Worm (Caenorhabditis elegans): ENCODE data around the gene K09F6.11.
A peak's percentile ranks its signal among the peaks of the same experiment; 100 is the strongest.

Gene K09F6.11

DNA sequence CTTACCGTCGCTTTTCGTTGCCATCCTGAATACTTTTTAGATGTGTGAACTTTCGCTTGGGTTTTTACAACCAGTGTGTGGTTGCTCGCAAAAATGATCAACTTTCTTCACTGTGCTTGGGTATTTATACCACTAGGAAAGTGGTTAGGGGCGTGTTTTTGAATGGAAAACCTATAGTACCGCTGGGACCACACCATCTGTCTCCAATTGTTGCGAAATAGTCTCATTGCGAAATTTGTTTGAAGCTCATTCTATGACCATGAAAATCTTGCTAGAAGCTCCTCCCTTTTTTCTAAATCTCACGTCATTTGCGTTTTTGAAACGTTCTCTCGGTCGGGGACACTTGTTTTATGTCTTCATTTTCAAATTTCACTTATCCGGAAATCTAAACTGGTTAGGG, 8.9 kb downstream of the K09F6.11 start, which contains the start of the genes K09F6.10 and K09F6.13:
Gene K09F6.10, minus strand, starts transcription at position 86 of the 400 bp plus-strand sequence.
Gene K09F6.13, plus strand, starts transcription at position 317 of the 400 bp plus-strand sequence.
- TF ChIP-seq sem-2 (GFP tag; optimal IDR thresholded peaks at IDR 0.05) (no peak), cnd-1 (tag; optimal IDR thresholded peaks at IDR 0.05) (no peak), ceh-43 (GFP tag; optimal IDR thresholded peaks at IDR 0.05) (no peak), unc-39 (tag; optimal IDR thresholded peaks at IDR 0.05) (no peak), ceh-83 (GFP tag; optimal IDR thresholded peaks at IDR 0.05) (no peak), blmp-1 (tag; optimal IDR thresholded peaks at IDR 0.05) (no peak), unc-62 (GFP tag; optimal IDR thresholded peaks at IDR 0.05) (no peak), snpc-4 (tag; optimal IDR thresholded peaks at IDR 0.05) (no peak), ces-1 (GFP tag; optimal IDR thresholded peaks at IDR 0.05) (no peak), M03D4.4 (tag; optimal IDR thresholded peaks at IDR 0.05) (no peak), flh-1 (GFP tag; optimal IDR thresholded peaks at IDR 0.05) (no peak), tbx-8 (GFP tag; optimal IDR thresholded peaks at IDR 0.05) (no peak), nhr-28 (tag; optimal IDR thresholded peaks at IDR 0.05) (no peak), bed-3 (GFP tag; optimal IDR thresholded peaks at IDR 0.05) (no peak), lin-13 (tag; optimal IDR thresholded peaks at IDR 0.05) (no peak)

DNA sequence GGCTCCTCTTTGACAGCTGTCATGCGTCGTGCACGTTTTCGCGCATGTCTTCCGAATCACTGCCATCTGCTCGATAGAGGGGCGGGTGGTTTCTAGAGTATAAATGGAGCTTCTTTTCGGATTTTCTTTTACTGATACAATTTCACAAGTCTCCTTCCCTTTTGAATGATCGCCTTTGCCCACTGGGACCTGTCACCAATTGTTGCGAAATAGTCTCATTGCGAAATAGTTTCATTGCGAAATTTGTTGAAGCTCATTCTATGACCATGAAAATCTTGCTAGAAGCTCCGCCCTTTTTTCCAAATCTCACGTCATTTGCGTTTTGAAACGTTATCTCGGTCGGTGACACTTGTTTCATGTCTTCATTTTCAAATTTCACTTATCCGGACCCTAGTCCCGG, 9.5 kb downstream of the K09F6.11 start:
- TF ChIP-seq unc-62 (GFP tag; optimal IDR thresholded peaks at IDR 0.05): no peak
- no peak for TF ChIP-seq ces-1 (GFP tag; optimal IDR thresholded peaks at IDR 0.05)
- peak; percentile 19 for TF ChIP-seq lin-32 (GFP tag; optimal IDR thresholded peaks at IDR 0.05)
- TF ChIP-seq drap-1 (GFP tag; optimal IDR thresholded peaks at IDR 0.05): no peak
- no peak for TF ChIP-seq nhr-237 (tag; optimal IDR thresholded peaks at IDR 0.05)

DNA sequence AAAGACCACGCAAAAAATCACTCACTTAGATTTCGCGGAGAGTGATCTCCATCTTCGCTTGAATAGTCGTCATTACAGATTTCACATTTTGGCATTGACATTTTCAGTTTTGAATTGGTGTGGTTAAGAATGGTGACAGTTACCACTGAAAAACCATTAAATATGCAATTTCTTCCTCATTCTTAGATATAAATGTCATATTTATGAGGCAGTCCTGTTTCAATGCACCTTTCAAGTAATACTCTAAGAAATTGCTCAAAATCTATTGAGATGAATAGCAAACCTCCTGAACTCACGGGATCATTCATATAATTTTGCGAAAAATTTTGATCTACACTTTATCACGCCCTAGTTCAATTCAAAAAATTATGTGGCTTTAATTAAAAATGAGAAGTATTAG, 12.1 kb downstream of the K09F6.11 start, which contains the start of gene K09F6.7:
Gene K09F6.7, minus strand, starts transcription at position 101 of the 400 bp plus-strand sequence.
- TF ChIP-seq ham-2 (GFP tag; optimal IDR thresholded peaks at IDR 0.05): no peak
- no peak for TF ChIP-seq drap-1 (GFP tag; optimal IDR thresholded peaks at IDR 0.05)
- no peak for TF ChIP-seq hlh-1 (tag; optimal IDR thresholded peaks at IDR 0.05)
- no peak for TF ChIP-seq pha-4 (tag; optimal IDR thresholded peaks at IDR 0.05)
- TF ChIP-seq lin-32 (GFP tag; optimal IDR thresholded peaks at IDR 0.05): no peak
- TF ChIP-seq M03D4.4 (tag; optimal IDR thresholded peaks at IDR 0.05): no peak
- TF ChIP-seq lin-13 (tag; optimal IDR thresholded peaks at IDR 0.05): no peak
- no peak for TF ChIP-seq unc-39 (tag; optimal IDR thresholded peaks at IDR 0.05)
- no peak for TF ChIP-seq nhr-237 (tag; optimal IDR thresholded peaks at IDR 0.05)
- TF ChIP-seq snpc-4 (tag; optimal IDR thresholded peaks at IDR 0.05): no peak
- TF ChIP-seq ceh-39 (tag; optimal IDR thresholded peaks at IDR 0.05): no peak
- no peak for TF ChIP-seq mep-1 (tag; optimal IDR thresholded peaks at IDR 0.05)
- no peak for TF ChIP-seq unc-62 (GFP tag; optimal IDR thresholded peaks at IDR 0.05)

DNA sequence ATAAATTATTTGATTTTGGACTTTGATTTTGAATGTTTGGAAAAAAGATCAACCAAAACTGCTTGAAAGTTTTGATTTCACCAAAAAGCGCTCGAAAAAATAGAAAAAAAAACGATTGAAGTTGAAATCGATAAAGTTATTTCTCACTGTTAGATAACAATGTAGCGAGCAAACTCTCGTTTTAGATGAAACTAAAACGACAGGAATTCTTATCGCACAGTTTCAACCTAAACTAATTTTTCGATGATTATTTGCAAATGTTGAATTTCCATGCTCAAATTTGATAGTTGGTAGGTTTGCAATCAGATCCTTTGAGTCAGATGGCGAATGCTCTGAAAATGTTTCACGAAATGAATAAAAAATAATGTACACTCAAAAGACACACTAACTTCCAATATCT, 12.6 kb downstream of the K09F6.11 start:
- TF ChIP-seq drap-1 (GFP tag; optimal IDR thresholded peaks at IDR 0.05): no peak
- no peak for TF ChIP-seq sem-2 (GFP tag; optimal IDR thresholded peaks at IDR 0.05)
- TF ChIP-seq ceh-39 (tag; optimal IDR thresholded peaks at IDR 0.05): no peak
- TF ChIP-seq unc-120 (tag; optimal IDR thresholded peaks at IDR 0.05; ENCODE audit: poor library complexity, severe bottlenecking): no peak
- no peak for TF ChIP-seq nhr-237 (tag; optimal IDR thresholded peaks at IDR 0.05)
- TF ChIP-seq unc-62 (GFP tag; optimal IDR thresholded peaks at IDR 0.05): no peak
- no peak for TF ChIP-seq blmp-1 (tag; optimal IDR thresholded peaks at IDR 0.05)

DNA sequence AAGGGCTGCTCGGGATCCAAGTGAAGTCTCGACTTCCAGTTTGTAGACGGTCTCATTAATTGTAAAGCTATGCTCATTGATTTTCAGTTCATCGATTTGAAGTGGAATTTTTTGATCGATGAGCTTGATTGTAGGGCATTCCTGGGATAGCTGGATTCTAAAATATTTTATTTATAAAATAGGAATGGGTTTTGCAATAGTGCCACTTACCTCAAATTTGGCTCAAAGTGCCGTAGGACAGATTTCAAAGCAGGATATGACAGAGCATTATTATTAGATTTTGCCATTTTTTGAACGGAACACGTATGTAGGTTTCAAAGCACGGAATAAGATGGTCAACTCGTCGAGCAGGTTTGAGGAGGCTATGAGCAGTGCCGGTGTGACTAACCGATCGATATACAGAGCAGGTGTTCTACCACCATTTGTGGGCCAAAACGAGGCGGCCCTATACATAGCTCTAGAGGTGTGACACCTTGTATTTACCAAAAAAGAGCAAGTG, 15.9 kb downstream of the K09F6.11 start, which contains the start of gene fbxc-25:
Gene fbxc-25, minus strand, starts transcription at position 449 of the 499 bp plus-strand sequence.
- TF ChIP-seq hlh-1 (tag; optimal IDR thresholded peaks at IDR 0.05) (no peak), nhr-28 (tag; optimal IDR thresholded peaks at IDR 0.05) (no peak), ztf-11 (tag; optimal IDR thresholded peaks at IDR 0.05) (no peak), nhr-12 (tag; optimal IDR thresholded peaks at IDR 0.05) (no peak), ceh-43 (GFP tag; optimal IDR thresholded peaks at IDR 0.05) (no peak)

DNA sequence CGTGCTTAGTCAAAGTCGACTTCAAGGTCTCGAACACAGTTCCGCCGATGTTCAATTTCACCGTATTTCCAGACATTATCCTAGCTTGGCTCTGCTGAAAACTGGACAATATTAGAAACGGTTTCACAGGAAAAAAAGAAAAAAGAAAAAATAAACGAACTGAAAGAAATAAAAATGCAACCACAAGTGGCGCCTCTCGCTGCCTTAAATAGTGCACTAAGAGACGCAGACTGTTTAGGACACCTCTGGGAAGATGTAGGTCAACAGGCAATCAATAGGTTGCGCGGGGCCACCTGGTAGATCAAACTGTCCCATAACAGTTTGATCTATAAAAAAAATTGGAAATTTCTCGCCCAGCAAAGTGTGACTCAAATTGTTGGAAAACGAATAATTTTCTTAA, 18.8 kb downstream of the K09F6.11 start, which contains the start of gene B0281.4:
Gene B0281.4, minus strand, starts transcription at position 101 of the 400 bp plus-strand sequence.
- TF ChIP-seq mab-5 (tag; optimal IDR thresholded peaks at IDR 0.05): no peak
- TF ChIP-seq mep-1 (tag; optimal IDR thresholded peaks at IDR 0.05): no peak
- TF ChIP-seq nhr-28 (tag; optimal IDR thresholded peaks at IDR 0.05): no peak
- no peak for TF ChIP-seq unc-62 (GFP tag; optimal IDR thresholded peaks at IDR 0.05)
- TF ChIP-seq flh-1 (GFP tag; optimal IDR thresholded peaks at IDR 0.05): no peak
- no peak for TF ChIP-seq pha-4 (tag; optimal IDR thresholded peaks at IDR 0.05)
- no peak for TF ChIP-seq elt-1 (tag; optimal IDR thresholded peaks at IDR 0.05; ENCODE audit: borderline replicate concordance, insufficient read depth)
- TF ChIP-seq sptf-1 (tag; optimal IDR thresholded peaks at IDR 0.05): no peak
- no peak for TF ChIP-seq ceh-83 (GFP tag; optimal IDR thresholded peaks at IDR 0.05)
- no peak for TF ChIP-seq hlh-1 (tag; optimal IDR thresholded peaks at IDR 0.05)
- no peak for TF ChIP-seq nhr-2 (tag; optimal IDR thresholded peaks at IDR 0.05)
- no peak for TF ChIP-seq lin-32 (GFP tag; optimal IDR thresholded peaks at IDR 0.05)
- no peak for TF ChIP-seq M03D4.4 (tag; optimal IDR thresholded peaks at IDR 0.05)
- no peak for TF ChIP-seq lsy-2 (tag; optimal IDR thresholded peaks at IDR 0.05)
- TF ChIP-seq snpc-4 (tag; optimal IDR thresholded peaks at IDR 0.05): no peak
- TF ChIP-seq nhr-237 (tag; optimal IDR thresholded peaks at IDR 0.05): no peak
- no peak for TF ChIP-seq ces-1 (GFP tag; optimal IDR thresholded peaks at IDR 0.05)

All from whole organism, mixed stage, embryonic.